Worm (Caenorhabditis elegans): Measurements from ENCODE around the gene F33D4.4.

F33D4.4 gene

ce11 chrIV:7689326-7689725 lies 17.4 kb downstream of the F33D4.4 start:
- TF ChIP-seq pqm-1 (tag; optimal IDR thresholded peaks at IDR 0.05) (peak; percentile 23), elt-2 (tag; optimal IDR thresholded peaks at IDR 0.05) (peak; percentile 85), ztf-4 (tag; optimal IDR thresholded peaks at IDR 0.05) (no peak)

DNA sequence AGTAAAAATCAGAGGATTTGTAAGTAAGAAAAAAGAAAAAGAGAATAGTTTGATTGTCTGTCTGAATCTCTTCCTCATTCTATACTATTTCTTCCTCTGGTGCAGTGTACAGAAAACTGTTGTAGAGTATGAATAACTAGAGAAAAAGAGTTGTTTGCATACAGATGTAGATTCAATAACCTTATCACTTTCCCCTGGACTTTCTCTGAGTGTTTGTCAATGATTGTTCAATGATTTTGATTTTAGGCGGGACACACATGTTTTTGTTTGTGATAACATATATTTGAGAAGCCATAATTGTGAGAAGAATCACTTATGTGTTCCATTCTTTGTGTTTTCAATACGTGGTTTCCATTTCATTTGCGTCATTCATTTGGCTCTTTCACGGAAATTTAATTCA lies 27.6 kb downstream of the F33D4.4 start:
- TF ChIP-seq nhr-76 (tag; optimal IDR thresholded peaks at IDR 0.05): no peak
- no peak for TF ChIP-seq sea-2 (GFP tag; optimal IDR thresholded peaks at IDR 0.05)
- peak; percentile 43 for TF ChIP-seq jun-1 (tag; optimal IDR thresholded peaks at IDR 0.05)
- TF ChIP-seq elt-2 (tag; optimal IDR thresholded peaks at IDR 0.05): peak; percentile 83
- peak; percentile 69 for TF ChIP-seq pha-4 (tag; optimal IDR thresholded peaks at IDR 0.05)
- peak; percentile 62 for TF ChIP-seq pqm-1 (tag; optimal IDR thresholded peaks at IDR 0.05)

DNA sequence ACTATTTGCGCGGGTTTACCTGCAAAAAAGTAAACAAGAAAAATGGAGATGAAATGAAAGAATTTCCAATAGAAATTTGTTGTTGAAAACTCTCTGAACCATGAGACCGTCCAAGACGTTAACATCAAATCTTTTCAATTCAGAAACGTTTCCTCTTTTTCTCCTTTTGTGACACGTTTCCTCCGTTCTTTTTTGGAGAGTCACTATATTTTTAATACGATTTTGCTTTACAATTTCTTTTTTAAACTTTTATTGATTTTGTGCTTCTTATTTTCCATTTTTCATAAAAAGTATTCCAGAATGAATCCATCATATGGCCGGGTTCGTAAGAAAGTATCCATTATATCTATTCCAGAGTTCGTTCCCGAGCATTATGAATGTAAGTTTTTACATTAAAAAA lies 31.8 kb downstream of the F33D4.4 start, which contains the start of gene itr-1:
Gene itr-1, plus strand, starts transcription at position 301 of the 400 bp plus-strand sequence.
- TF ChIP-seq tbx-2 (tag; optimal IDR thresholded peaks at IDR 0.05) (no peak), elt-2 (tag; optimal IDR thresholded peaks at IDR 0.05) (no peak), elt-1 (tag; optimal IDR thresholded peaks at IDR 0.05) (no peak), eor-1 (tag; optimal IDR thresholded peaks at IDR 0.05) (no peak), zag-1 (tag; optimal IDR thresholded peaks at IDR 0.05) (no peak), fkh-10 (GFP tag; optimal IDR thresholded peaks at IDR 0.05) (no peak), nfya-1 (tag; optimal IDR thresholded peaks at IDR 0.05; ENCODE audit: insufficient read depth) (no peak), ceh-28 (tag; optimal IDR thresholded peaks at IDR 0.05) (no peak)

ce11 chrIV:7672872-7673271 lies 33.8 kb downstream of the F33D4.4 start, which contains the start of gene C08G9.2:
C08G9.2 (minus strand) TSS chrIV:7672972.
- TF ChIP-seq egl-5 (tag; optimal IDR thresholded peaks at IDR 0.05) (no peak), ceh-9 (tag; optimal IDR thresholded peaks at IDR 0.05) (no peak), nhr-25 (tag; optimal IDR thresholded peaks at IDR 0.05) (no peak), unc-39 (tag; optimal IDR thresholded peaks at IDR 0.05) (no peak), ztf-11 (tag; optimal IDR thresholded peaks at IDR 0.05) (no peak), lsy-12 (tag; optimal IDR thresholded peaks at IDR 0.05) (no peak), aly-2 (tag; optimal IDR thresholded peaks at IDR 0.05) (no peak), snpc-4 (tag; optimal IDR thresholded peaks at IDR 0.05) (no peak), fkh-10 (GFP tag; optimal IDR thresholded peaks at IDR 0.05) (no peak), nhr-28 (tag; optimal IDR thresholded peaks at IDR 0.05) (no peak), elt-2 (tag; optimal IDR thresholded peaks at IDR 0.05) (no peak), ama-1 (optimal IDR thresholded peaks at IDR 0.05) (no peak)

- TF ChIP-seq unc-62 (GFP tag; optimal IDR thresholded peaks at IDR 0.05) (peak; percentile 57), elt-3 (tag; optimal IDR thresholded peaks at IDR 0.05) (no peak), lin-39 (tag; optimal IDR thresholded peaks at IDR 0.05) (peak; percentile 68), ceh-82 (tag; optimal IDR thresholded peaks at IDR 0.05) (peak; percentile 46), jun-1 (tag; optimal IDR thresholded peaks at IDR 0.05) (no peak), nhr-237 (tag; optimal IDR thresholded peaks at IDR 0.05) (no peak), hmg-11 (tag; optimal IDR thresholded peaks at IDR 0.05) (no peak), nhr-76 (tag; optimal IDR thresholded peaks at IDR 0.05) (no peak), elt-1 (tag; optimal IDR thresholded peaks at IDR 0.05) (peak; percentile 77), tbx-2 (tag; optimal IDR thresholded peaks at IDR 0.05) (no peak), nfya-1 (tag; optimal IDR thresholded peaks at IDR 0.05; ENCODE audit: insufficient read depth) (peak; percentile 49), sea-2 (GFP tag; optimal IDR thresholded peaks at IDR 0.05) (no peak)
These were observed 43.7 kb downstream of the F33D4.4 start for ce11 chrIV:7663006-7663405.

ce11 chrIV:7661569-7661968 lies 45.1 kb downstream of the F33D4.4 start:
- TF ChIP-seq nhr-25 (tag; optimal IDR thresholded peaks at IDR 0.05) (no peak), fkh-10 (GFP tag; optimal IDR thresholded peaks at IDR 0.05) (peak; percentile 4)

DNA sequence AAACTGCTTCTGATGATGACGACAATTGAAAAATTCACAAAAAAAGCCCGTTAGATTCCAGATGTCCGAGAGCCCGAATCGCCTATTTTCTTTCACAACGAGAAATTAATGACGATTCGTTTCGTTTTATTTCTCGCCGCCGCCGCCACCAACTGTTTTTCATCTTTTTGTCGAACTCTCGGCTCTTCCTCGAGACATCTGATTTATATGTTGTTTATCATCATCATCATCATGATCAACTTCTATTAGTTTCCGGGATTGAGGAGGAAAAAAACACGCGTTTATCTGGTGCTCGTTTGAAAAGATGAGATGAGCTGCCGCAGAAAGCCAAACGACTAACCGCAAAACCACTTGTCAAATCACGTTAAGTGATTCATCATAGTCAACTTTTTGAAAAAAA lies 47.2 kb downstream of the F33D4.4 start:
- TF ChIP-seq unc-39 (tag; optimal IDR thresholded peaks at IDR 0.05) (no peak), nhr-67 (tag; optimal IDR thresholded peaks at IDR 0.05) (no peak), unc-62 (GFP tag; optimal IDR thresholded peaks at IDR 0.05) (no peak), ama-1 (optimal IDR thresholded peaks at IDR 0.05) (no peak), eor-1 (tag; optimal IDR thresholded peaks at IDR 0.05) (no peak), fkh-10 (GFP tag; optimal IDR thresholded peaks at IDR 0.05) (no peak), lin-39 (tag; optimal IDR thresholded peaks at IDR 0.05) (peak; percentile 46), nhr-77 (tag; optimal IDR thresholded peaks at IDR 0.05) (no peak), nhr-23 (tag; optimal IDR thresholded peaks at IDR 0.05) (no peak), lin-15B (tag; optimal IDR thresholded peaks at IDR 0.05) (no peak), ceh-16 (tag; optimal IDR thresholded peaks at IDR 0.05) (no peak), nfya-1 (tag; optimal IDR thresholded peaks at IDR 0.05; ENCODE audit: insufficient read depth) (peak; percentile 11), fos-1 (tag; optimal IDR thresholded peaks at IDR 0.05) (no peak), egl-5 (tag; optimal IDR thresholded peaks at IDR 0.05) (peak; percentile 80)

Measured in whole organism, L3 larva.